Worm (Caenorhabditis elegans): ENCODE data around the gene Y54G2A.18.
"Not testable (repeated sequence)": the region's sequence is repeated elsewhere in the genome, so short reads cannot be mapped to it uniquely, and the experiment has no call there.

The Y54G2A.18 gene

DNA sequence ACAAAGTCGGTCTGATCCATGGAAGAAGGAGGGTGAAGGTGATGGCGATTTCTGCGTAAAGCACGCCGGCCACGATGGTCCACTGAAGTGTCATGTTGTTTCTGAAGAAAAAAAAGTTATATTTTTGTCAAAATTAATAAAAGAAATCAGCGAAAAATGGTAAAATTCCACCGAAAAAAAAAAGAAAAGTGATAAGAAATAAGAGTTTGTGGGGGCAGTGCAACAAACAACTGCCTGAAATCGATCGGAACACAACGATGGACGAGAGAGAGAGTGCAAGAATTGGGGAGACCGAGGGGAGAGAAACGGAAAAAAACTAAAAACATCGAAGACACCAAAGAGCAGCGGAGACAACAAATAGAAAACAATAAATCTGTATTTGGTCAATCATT lies at the start of gene Y54G2A.18:
Y54G2A.18 (minus strand) TSS at position 101 of the 392 bp plus-strand sequence.
- TF ChIP-seq unc-62 (GFP tag; optimal IDR thresholded peaks at IDR 0.05): no peak

- TF ChIP-seq unc-62 (GFP tag; optimal IDR thresholded peaks at IDR 0.05): no peak
Observed at ce11 chrIV:2935194-2935593, 42.9 kb upstream of the Y54G2A.18 start.

DNA sequence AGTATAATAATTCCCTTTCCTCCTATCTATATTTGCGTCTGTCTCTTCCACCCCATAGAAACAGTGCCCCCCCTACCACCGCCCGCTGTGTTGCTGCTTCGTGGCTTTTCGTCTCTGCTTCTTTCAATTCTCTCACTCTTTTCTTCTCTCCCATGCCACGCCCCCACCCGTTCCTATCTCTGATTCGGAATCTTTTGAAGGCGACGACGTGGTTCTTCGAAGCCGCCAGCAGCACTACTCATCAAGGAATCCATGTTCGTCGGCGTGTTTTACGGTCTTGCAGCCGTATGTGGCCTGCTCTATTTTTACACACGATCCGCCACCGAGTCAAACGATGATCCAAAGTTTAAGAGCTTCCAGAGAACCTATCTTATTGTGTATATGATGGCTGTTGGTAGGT lies 38.9 kb upstream of the Y54G2A.18 start, which contains the start of gene samt-1:
samt-1 (plus strand) TSS at position 176 of the 400 bp plus-strand sequence.
- TF ChIP-seq unc-62 (GFP tag; optimal IDR thresholded peaks at IDR 0.05): no peak

- TF ChIP-seq unc-62 (GFP tag; optimal IDR thresholded peaks at IDR 0.05): no peak
Observed at ce11 chrIV:2928409-2928808, 36.1 kb upstream of the Y54G2A.18 start, which contains the start of gene manf-1. Gene manf-1, minus strand, starts transcription at chrIV:2928421.

DNA sequence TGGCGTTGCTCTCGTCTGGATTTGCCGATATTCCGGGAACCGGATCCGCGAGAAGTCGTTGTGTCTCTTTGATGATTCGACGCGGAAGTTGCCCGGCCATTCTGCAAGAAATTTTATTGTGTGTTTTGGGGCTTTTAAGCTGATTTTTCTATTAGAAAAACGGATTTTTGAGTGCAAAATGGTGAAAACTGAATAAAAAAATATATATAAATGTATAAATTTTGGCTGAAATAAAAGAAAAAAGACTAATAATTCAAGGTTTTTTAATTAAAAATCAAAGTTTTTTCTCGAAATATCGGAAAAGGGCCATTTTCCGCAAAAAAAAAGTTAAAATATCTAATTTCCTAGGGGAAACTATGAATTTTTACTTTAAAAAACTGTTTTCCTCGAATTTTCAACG lies 33.3 kb upstream of the Y54G2A.18 start, which contains the start of gene ubc-13:
ubc-13 (minus strand) TSS at position 101 of the 400 bp plus-strand sequence.
- no peak for TF ChIP-seq unc-62 (GFP tag; optimal IDR thresholded peaks at IDR 0.05)

ce11 chrIV:2922196-2922595 lies 29.9 kb upstream of the Y54G2A.18 start, which contains the start of gene fbxc-45:
Gene fbxc-45, minus strand, starts transcription at chrIV:2922243.
- no peak for TF ChIP-seq unc-62 (GFP tag; optimal IDR thresholded peaks at IDR 0.05)

DNA sequence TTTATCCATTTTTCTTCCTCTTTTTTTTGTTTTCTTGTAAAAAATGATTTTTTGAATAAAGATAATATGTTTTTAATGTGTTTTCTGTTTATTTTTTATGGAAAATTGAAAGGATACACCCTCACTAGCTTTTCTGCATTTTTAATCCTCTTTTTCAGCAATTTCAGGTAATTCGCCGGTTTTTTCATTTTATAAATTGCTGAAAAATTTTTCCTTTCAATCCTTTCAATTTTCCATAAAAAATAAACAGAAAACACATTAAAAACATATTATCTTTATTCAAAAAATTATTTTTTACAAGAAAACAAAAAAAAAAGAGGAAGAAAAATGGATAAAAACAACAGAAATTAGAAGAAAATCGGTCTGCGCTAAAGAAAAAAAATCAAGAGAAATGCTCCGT lies 25.4 kb upstream of the Y54G2A.18 start, which contains the start of gene Y54G2A.50:
Y54G2A.50 (plus strand) TSS at position 301 of the 400 bp plus-strand sequence.
- not testable (repeated sequence) for TF ChIP-seq unc-62 (GFP tag; optimal IDR thresholded peaks at IDR 0.05)

- TF ChIP-seq unc-62 (GFP tag; optimal IDR thresholded peaks at IDR 0.05): no peak
Observed at ce11 chrIV:2916043-2916442, 23.7 kb upstream of the Y54G2A.18 start.

DNA sequence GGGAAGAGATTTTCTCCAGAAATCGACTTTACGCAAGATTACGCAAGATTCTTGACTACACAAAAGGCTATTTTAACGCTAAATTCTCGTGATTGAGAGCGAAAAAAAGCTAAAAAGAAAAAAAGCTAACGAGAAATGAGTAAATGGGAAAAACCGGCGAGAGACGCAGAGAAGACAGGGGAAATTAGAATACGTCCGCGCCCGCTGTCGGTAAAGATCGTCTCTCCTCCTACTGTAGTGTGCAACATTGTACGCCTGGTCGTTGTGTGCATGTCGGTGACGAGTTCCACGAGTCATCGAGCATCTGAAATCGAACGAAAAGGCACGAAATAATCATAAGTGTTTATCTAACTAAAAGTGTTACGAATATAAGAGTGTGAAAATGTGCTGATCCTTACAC lies 22.2 kb upstream of the Y54G2A.18 start:
- no peak for TF ChIP-seq unc-62 (GFP tag; optimal IDR thresholded peaks at IDR 0.05)

- TF ChIP-seq unc-62 (GFP tag; optimal IDR thresholded peaks at IDR 0.05): no peak
Observed at ce11 chrIV:2897644-2898160, 5.4 kb upstream of the Y54G2A.18 start, which contains the start of gene Y54G2A.36. Gene Y54G2A.36, plus strand, starts transcription at chrIV:2897694.

DNA sequence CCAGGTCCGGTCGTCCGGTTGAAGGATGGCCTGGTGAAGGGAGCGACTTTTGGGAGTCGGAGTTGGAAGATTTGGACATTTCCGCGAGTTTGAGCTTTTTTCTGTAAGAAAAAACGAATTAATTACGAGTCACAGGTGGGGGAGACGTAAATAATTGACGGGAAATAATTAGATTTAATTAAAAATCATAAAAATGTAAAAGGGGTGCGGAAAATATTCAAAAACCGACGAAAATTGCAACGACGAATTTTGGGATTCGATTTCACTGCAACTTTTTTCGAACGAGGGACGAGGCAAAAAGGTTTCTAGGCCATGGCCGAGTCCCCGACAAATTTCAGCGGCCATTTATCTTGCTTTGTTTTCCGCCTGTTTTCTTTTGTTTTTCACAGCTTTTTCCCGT lies 2.3 kb upstream of the Y54G2A.18 start, which contains the start of gene Y54G2A.19:
Y54G2A.19 (minus strand) TSS at position 101 of the 400 bp plus-strand sequence.
- not testable (repeated sequence) for TF ChIP-seq unc-62 (GFP tag; optimal IDR thresholded peaks at IDR 0.05)

ce11 chrIV:2893486-2893842 lies 1.2 kb upstream of the Y54G2A.18 start:
- no peak for TF ChIP-seq unc-62 (GFP tag; optimal IDR thresholded peaks at IDR 0.05)

ce11 chrIV:2892787-2893485 lies 641 bp upstream of the Y54G2A.18 start:
- no peak for TF ChIP-seq unc-62 (GFP tag; optimal IDR thresholded peaks at IDR 0.05)

- TF ChIP-seq unc-62 (GFP tag; optimal IDR thresholded peaks at IDR 0.05): no peak
Observed at ce11 chrIV:2891535-2892233, 611 bp downstream of the Y54G2A.18 start.

DNA sequence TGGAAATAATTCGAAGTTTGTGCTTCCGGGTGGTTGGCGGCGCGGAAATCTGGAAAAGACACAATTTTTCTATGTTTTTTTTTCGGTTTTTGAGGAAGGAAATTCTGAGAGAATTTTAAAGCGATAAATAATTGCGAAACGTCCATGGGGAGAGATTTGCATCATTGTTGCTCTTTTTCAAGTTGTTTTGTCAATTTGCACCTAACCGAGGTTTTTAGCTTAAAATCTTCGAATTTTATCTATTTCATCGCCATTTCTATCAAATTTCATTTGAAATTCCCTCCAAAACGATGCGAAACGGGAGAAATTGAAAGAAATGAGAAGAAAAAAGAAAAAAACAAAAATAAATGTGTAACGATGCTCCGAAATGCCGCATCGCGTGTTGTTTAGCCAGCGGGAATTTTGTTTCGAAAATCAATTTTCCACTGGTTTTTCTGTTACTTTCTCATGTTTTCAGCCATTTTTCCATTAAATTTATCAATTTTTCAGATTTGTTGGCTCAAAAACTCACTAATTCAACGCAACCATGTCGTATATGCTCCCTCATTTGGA lies 1.8 kb downstream of the Y54G2A.18 start, which contains the start of the genes nprt-1 and dib-1:
nprt-1 (minus strand) TSS at position 51 of the 552 bp plus-strand sequence.
dib-1 (plus strand) TSS at position 482 of the 552 bp plus-strand sequence.
- no peak for TF ChIP-seq unc-62 (GFP tag; optimal IDR thresholded peaks at IDR 0.05)

All from whole organism, dauer.